Fruit fly (Drosophila melanogaster) Kc167 (cell line): ENCODE measurements around the gene CG5225.

Experiments used
- Myc ChIP-seq: fragments of >200 bp; optimal IDR thresholded peaks from 2 replicates; lab custom pipeline; 2017; ENCODE audit warnings: missing external identifiers
- Sin3A ChIP-seq: fragments of >200 bp; optimal IDR thresholded peaks from 2 replicates; lab custom pipeline; 2018; ENCODE audit warnings: missing external identifiers
- h ChIP-seq: fragments of >200 bp; optimal IDR thresholded peaks from 3 replicates; lab custom pipeline; 2018; ENCODE audit warnings: missing external identifiers
- insv ChIP-seq: fragments of >200 bp; optimal IDR thresholded peaks from 3 replicates; lab custom pipeline; 2018; ENCODE audit warnings: missing external identifiers
- psq ChIP-seq: fragments of >200 bp; optimal IDR thresholded peaks from 2 replicates; lab custom pipeline; 2017; ENCODE audit warnings: missing external identifiers
- ttk ChIP-seq: sonication (Bioruptor generic); optimal IDR thresholded peaks from 2 replicates; lab custom pipeline; 2017; ENCODE audit warnings: missing external identifiers

DNA sequence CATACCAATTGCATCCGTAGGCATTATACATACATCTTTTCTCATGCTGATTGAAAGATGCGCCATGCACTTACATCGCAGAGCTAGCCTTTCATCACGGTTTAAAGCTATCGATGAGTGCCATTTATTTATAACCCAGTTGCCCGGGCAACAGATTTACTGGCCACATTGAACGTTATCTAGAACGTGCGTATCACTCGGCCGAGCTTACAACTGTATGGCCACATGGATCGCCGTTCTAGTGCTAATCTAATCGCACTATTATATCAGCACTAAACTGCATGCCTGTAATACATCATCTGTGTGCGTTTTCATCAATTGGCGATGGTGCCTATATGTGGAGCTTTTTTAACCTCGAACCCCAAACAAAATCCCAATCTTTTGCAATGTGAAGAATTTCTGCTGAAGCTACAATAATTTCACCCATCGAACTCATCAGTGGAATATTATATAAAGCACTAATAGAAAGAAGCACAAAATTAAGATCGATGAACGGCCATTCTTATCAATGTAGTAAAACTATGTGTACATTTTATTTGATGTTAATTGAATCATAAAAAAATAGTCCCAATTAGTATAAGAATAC, 32.4 kb downstream of the CG5225 start:
- TF ChIP-seq Sin3A (lab: Kevin White, UChicago) (no peak), ttk (no peak), h (no peak), psq (lab: Kevin White, UChicago) (no peak), Myc (no peak), insv (no peak)
